Fruit fly (Drosophila melanogaster): ENCODE data around the gene CG33223.

- TF ChIP-seq h (optimal IDR thresholded peaks at IDR 0.05) (no peak), psq (optimal IDR thresholded peaks at IDR 0.05) (no peak), Sin3A (optimal IDR thresholded peaks at IDR 0.05) (no peak), insv (optimal IDR thresholded peaks at IDR 0.05) (no peak), ttk (optimal IDR thresholded peaks at IDR 0.05) (no peak), Myc (optimal IDR thresholded peaks at IDR 0.05) (no peak)
Measured at dm6 chrX:8505023-8505604, 21.4 kb upstream of the CG33223 start.

Measured in Kc167 (cell line).